Worm (Caenorhabditis elegans): ENCODE measurements around the gene F48G7.5.

The F48G7.5 gene

ce11 chrV:600231-600630, 22.5 kb downstream of the F48G7.5 start, which contains the start of gene nhr-251:
Gene nhr-251, plus strand, starts transcription at chrV:600531.
- TF ChIP-seq zim-3 (tag; optimal IDR thresholded peaks at IDR 0.05) (no peak), egrh-3 (GFP tag; IDR thresholded peaks at IDR 0.05) (no peak), ama-1 (optimal IDR thresholded peaks at IDR 0.05) (no peak), ama-1 (GFP tag; optimal IDR thresholded peaks at IDR 0.05) (no peak), Y67H2A.10 (GFP tag; conservative IDR thresholded peaks at IDR 0.05) (no peak), Y53G8AR.9 (GFP tag; conservative IDR thresholded peaks at IDR 0.05) (no peak), rec-8 (tag; optimal IDR thresholded peaks at IDR 0.05) (no peak)

ce11 chrV:599783-600182, 23.0 kb downstream of the F48G7.5 start:
- TF ChIP-seq rpc-1 (optimal IDR thresholded peaks at IDR 0.05) (no peak), rpc-1 (tag; optimal IDR thresholded peaks at IDR 0.05) (no peak), tlf-1 (GFP tag; optimal IDR thresholded peaks at IDR 0.05) (no peak), unc-62 (GFP tag; optimal IDR thresholded peaks at IDR 0.05) (no peak), madf-10 (tag; optimal IDR thresholded peaks at IDR 0.05) (no peak), ceh-40 (GFP tag; IDR thresholded peaks at IDR 0.05) (no peak), let-526 (GFP tag; IDR thresholded peaks at IDR 0.05) (no peak), dpff-1 (tag; optimal IDR thresholded peaks at IDR 0.05) (no peak), egrh-3 (GFP tag; IDR thresholded peaks at IDR 0.05) (no peak), die-1 (tag; optimal IDR thresholded peaks at IDR 0.05) (no peak), ceh-91 (GFP tag; IDR thresholded peaks at IDR 0.05) (no peak), Y53F4B.3 (GFP tag; IDR thresholded peaks at IDR 0.05) (no peak), somi-1 (GFP tag; optimal IDR thresholded peaks at IDR 0.05) (no peak), Y79H2A.3 (GFP tag; conservative IDR thresholded peaks at IDR 0.05) (no peak), egl-18 (GFP tag; IDR thresholded peaks at IDR 0.05) (no peak), Y67H2A.10 (GFP tag; conservative IDR thresholded peaks at IDR 0.05) (no peak), ztf-28 (GFP tag; IDR thresholded peaks at IDR 0.05) (no peak)

- TF ChIP-seq F37B4.10 (GFP tag; IDR thresholded peaks at IDR 0.05) (no peak), ets-4 (GFP tag; optimal IDR thresholded peaks at IDR 0.05) (no peak), zfh-2 (GFP tag; conservative IDR thresholded peaks at IDR 0.05) (no peak)
Observed at ce11 chrV:598626-599025, 24.1 kb downstream of the F48G7.5 start.

- TF ChIP-seq mes-4 (tag; optimal IDR thresholded peaks at IDR 0.05) = no peak
- TF ChIP-seq mel-28 (tag; optimal IDR thresholded peaks at IDR 0.05; ENCODE audit: borderline replicate concordance) = no peak
- no peak for TF ChIP-seq F55B11.4 (tag; optimal IDR thresholded peaks at IDR 0.05; ENCODE audit: borderline replicate concordance, insufficient read depth)
- no peak for TF ChIP-seq nhr-179 (tag; optimal IDR thresholded peaks at IDR 0.05)
- no peak for TF ChIP-seq madf-3 (GFP tag; IDR thresholded peaks at IDR 0.05)
- no peak for TF ChIP-seq lir-1 (GFP tag; conservative IDR thresholded peaks at IDR 0.05)
- TF ChIP-seq ztf-25 (GFP tag; IDR thresholded peaks at IDR 0.05) = no peak
- TF ChIP-seq pha-4 (tag; optimal IDR thresholded peaks at IDR 0.05) = no peak
- TF ChIP-seq lin-40 (tag; optimal IDR thresholded peaks at IDR 0.05) = no peak
- TF ChIP-seq Y95B8A.8 (GFP tag; IDR thresholded peaks at IDR 0.05) = no peak
- no peak for TF ChIP-seq zfh-2 (GFP tag; conservative IDR thresholded peaks at IDR 0.05)
- TF ChIP-seq hrde-1 (tag; optimal IDR thresholded peaks at IDR 0.05; ENCODE audit: borderline replicate concordance) = no peak
- TF ChIP-seq dpff-1 (tag; optimal IDR thresholded peaks at IDR 0.05) = no peak
Observed at ce11 chrV:597823-598222, 24.9 kb downstream of the F48G7.5 start.

Measured in whole organism, young adult.